Fruit fly (Drosophila melanogaster): Measurements from ENCODE around the gene Smyd3.

Gene Smyd3

dm6 chrX:2585055-2585715 lies 23.5 kb downstream of the Smyd3 start, which contains the start of gene CG13760 (continued):
- TF ChIP-seq CG10267 (tag; optimal IDR thresholded peaks at IDR 0.05) = peak; percentile 19
- peak; percentile 20 for TF ChIP-seq pzg (GFP tag; optimal IDR thresholded peaks at IDR 0.05)
- TF ChIP-seq lilli (GFP tag; optimal IDR thresholded peaks at IDR 0.05) = no peak
- TF ChIP-seq Ets65A (GFP tag) = no peak
- TF ChIP-seq MESR4 (GFP tag; optimal IDR thresholded peaks at IDR 0.05) = peak; percentile 53
- peak; percentile 2 for TF ChIP-seq CG1602 (GFP tag; optimal IDR thresholded peaks at IDR 0.05)
- TF ChIP-seq Lhr (GFP tag; optimal IDR thresholded peaks at IDR 0.05) = no peak
- peak; percentile 13 for TF ChIP-seq nom (GFP tag; optimal IDR thresholded peaks at IDR 0.05)
- TF ChIP-seq CG3847 (GFP tag; IDR thresholded peaks at IDR 0.05) = 0 out of 2 replicates have a peak, but pooled peaks have one; percentile 38
- peak; percentile 30 for TF ChIP-seq nmo (GFP tag; optimal IDR thresholded peaks at IDR 0.05)
- 0 out of 3 replicates have a peak, but pooled peaks have one; percentile 8 for TF ChIP-seq HLH4C (GFP tag; IDR thresholded peaks at IDR 0.05; ENCODE audit: partially characterized antibody)
- TF ChIP-seq Lpt (GFP tag; optimal IDR thresholded peaks at IDR 0.05) = no peak
- TF ChIP-seq bbx (GFP tag; IDR thresholded peaks at IDR 0.05; ENCODE audit: partially characterized antibody) = peak; percentile 28; the same call in 1 of the 2 replicates
- TF ChIP-seq CG14710 (tag; optimal IDR thresholded peaks at IDR 0.05) = peak; percentile 48
- TF ChIP-seq CG12155 (GFP tag; optimal IDR thresholded peaks at IDR 0.05) = peak; percentile 0
- TF ChIP-seq amos (GFP tag; IDR thresholded peaks at IDR 0.05; ENCODE audit: partially characterized antibody) = peak; percentile 13; the same call in 1 of the 2 replicates
- no peak for TF ChIP-seq Fer3 (tag; optimal IDR thresholded peaks at IDR 0.05)
- TF ChIP-seq CG7839 (tag; optimal IDR thresholded peaks at IDR 0.05) = peak; percentile 5

- TF ChIP-seq Dek (tag; optimal IDR thresholded peaks at IDR 0.05) = peak; percentile 67
- peak; percentile 47; the same call in 1 of the 2 replicates for TF ChIP-seq CG8765 (GFP tag; IDR thresholded peaks at IDR 0.05)
- TF ChIP-seq Neu2 (GFP tag; optimal IDR thresholded peaks at IDR 0.05; ENCODE audit: borderline replicate concordance) = no peak
- no peak for TF ChIP-seq tna (GFP tag; IDR thresholded peaks at IDR 0.05; ENCODE audit: partially characterized antibody)
- TF ChIP-seq CG42726 (GFP tag; IDR thresholded peaks at IDR 0.05; ENCODE audit: partially characterized antibody) = no peak
- TF ChIP-seq vfl (GFP tag; optimal IDR thresholded peaks at IDR 0.05) = peak; percentile 70
- TF ChIP-seq CG2199 (GFP tag; IDR thresholded peaks at IDR 0.05) = no peak
- peak; percentile 8 for TF ChIP-seq CG3995 (GFP tag; optimal IDR thresholded peaks at IDR 0.05)
- peak; percentile 39 for TF ChIP-seq Nf-YC (tag; optimal IDR thresholded peaks at IDR 0.05)
- TF ChIP-seq Bteb2 (GFP tag; optimal IDR thresholded peaks at IDR 0.05) = peak; percentile 78
- peak; percentile 83 for TF ChIP-seq Aef1 (GFP tag; IDR thresholded peaks at IDR 0.05)
- TF ChIP-seq HLHmδ (GFP tag; optimal IDR thresholded peaks at IDR 0.05) = no peak
- TF ChIP-seq CG10321 (GFP tag; IDR thresholded peaks at IDR 0.05) = peak; percentile 30; the same call in 1 of the 2 replicates
- TF ChIP-seq Scr (GFP tag; IDR thresholded peaks at IDR 0.05; ENCODE audit: partially characterized antibody) = no peak
- TF ChIP-seq Mrtf (GFP tag; IDR thresholded peaks at IDR 0.05) = peak; percentile 72; the same call in 2 of the 3 replicates
- peak; percentile 33; the same call in 1 of the 3 replicates for TF ChIP-seq sr (GFP tag; IDR thresholded peaks at IDR 0.05)
- peak; percentile 79; the same call in 1 of the 2 replicates for TF ChIP-seq CG11085 (GFP tag; IDR thresholded peaks at IDR 0.05)
- TF ChIP-seq Hr39 (optimal IDR thresholded peaks at IDR 0.05) = no peak
- TF ChIP-seq br (optimal IDR thresholded peaks at IDR 0.05) = no peak
- TF ChIP-seq ap (GFP tag; IDR thresholded peaks at IDR 0.05) = no peak
- peak; percentile 80 for TF ChIP-seq ranshi (GFP tag; IDR thresholded peaks at IDR 0.05)
- TF ChIP-seq pb (GFP tag; optimal IDR thresholded peaks at IDR 0.05) = peak; percentile 67
- TF ChIP-seq ttk (GFP tag; IDR thresholded peaks at IDR 0.05) = peak; percentile 76
- peak; percentile 23 for TF ChIP-seq CG1602 (GFP tag; optimal IDR thresholded peaks at IDR 0.05)
- peak; percentile 78 for TF ChIP-seq CG32767 (GFP tag; IDR thresholded peaks at IDR 0.05)
- peak; percentile 77 for TF ChIP-seq CG3847 (GFP tag; IDR thresholded peaks at IDR 0.05)
- TF ChIP-seq CG14014 (GFP tag; IDR thresholded peaks at IDR 0.05) = peak; percentile 90
- TF ChIP-seq pita (GFP tag; optimal IDR thresholded peaks at IDR 0.05) = no peak
- TF ChIP-seq fu2 (GFP tag; optimal IDR thresholded peaks at IDR 0.05) = peak; percentile 70
- peak; percentile 66 for TF ChIP-seq Poxn (GFP tag; IDR thresholded peaks at IDR 0.05)
- TF ChIP-seq sim (GFP tag; IDR thresholded peaks at IDR 0.05) = no peak
- TF ChIP-seq Gsc (GFP tag; IDR thresholded peaks at IDR 0.05) = no peak
Observed at dm6 chrX:2581793-2582503, 26.7 kb downstream of the Smyd3 start.
